Worm (Caenorhabditis elegans) whole organism, L1 larva: Measurements from ENCODE around the gene C41G11.1.

Source experiments
- F16B12.6 ChIP-seq: fragments of 150-350 bp; optimal IDR thresholded peaks from 2 replicates; lab custom pipeline; 2014; ENCODE audit warnings: missing biosample characterization, missing genetic modification characterization
- ceh-82 ChIP-seq, 3 experiments: fragments of 150-350 bp in 1 of 3; sonication (generic microtip) in 2 of 3; optimal IDR thresholded peaks; 2 replicates each; lab custom pipeline; 2014 to 2017; ENCODE audit warnings: missing biosample characterization in 3 of 3, missing genetic modification characterization in 3 of 3
- ces-1 ChIP-seq: fragments of 150-350 bp; optimal IDR thresholded peaks from 2 replicates; lab custom pipeline; 2014; ENCODE audit warnings: missing biosample characterization, missing genetic modification reagents, missing genetic modification characterization
- egl-27 ChIP-seq, 2 experiments: fragments of 150-350 bp in 1 of 2; sonication (generic microtip); optimal IDR thresholded peaks; 3 replicates each; lab custom pipeline; 2017 to 2018; ENCODE audit warnings: missing biosample characterization in 2 of 2, missing genetic modification characterization in 2 of 2, missing genetic modification reagents in 2 of 2
- elt-2 ChIP-seq: sonication (generic microtip); optimal IDR thresholded peaks from 2 replicates; lab custom pipeline; 2016; ENCODE audit warnings: missing genetic modification characterization, mild to moderate bottlenecking, inconsistent platforms, missing compliant biosample characterization, missing genetic modification reagents
- mep-1 ChIP-seq: fragments of 150-350 bp; optimal IDR thresholded peaks from 2 replicates; lab custom pipeline; 2014; ENCODE audit warnings: missing biosample characterization, missing genetic modification characterization
- ztf-4 ChIP-seq: fragments of 150-350 bp; optimal IDR thresholded peaks from 2 replicates; lab custom pipeline; 2014; ENCODE audit warnings: missing biosample characterization, missing genetic modification characterization

DNA sequence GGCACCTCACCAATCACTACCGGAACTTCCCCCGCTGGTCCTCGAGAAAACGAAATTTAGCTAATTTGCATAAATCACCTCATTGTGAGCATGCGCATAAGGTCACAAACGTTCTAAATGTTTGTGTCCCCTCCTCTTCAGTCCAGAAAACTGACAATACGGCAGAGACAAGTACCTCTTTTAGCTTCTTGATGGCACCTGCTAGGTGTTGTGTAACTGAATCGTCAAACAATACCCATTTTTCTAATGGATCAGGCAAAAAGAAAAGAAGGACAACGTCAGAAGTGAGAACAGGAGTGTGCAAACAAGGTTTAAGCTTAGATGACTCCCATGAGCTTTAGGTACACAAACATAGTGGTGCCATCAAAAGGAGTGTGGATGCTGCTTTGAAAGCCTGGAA is 20.5 kb downstream of the C41G11.1 start:
- no peak for TF ChIP-seq elt-2 (tag; lab: Kevin White, UChicago)
- no peak for TF ChIP-seq ceh-82 (tag; optimal IDR thresholded peaks at IDR 0.05; lab: Kevin White, UChicago)
- TF ChIP-seq mep-1, result no peak
- no peak for TF ChIP-seq F16B12.6 (tag; lab: Kevin White, UChicago)
- no peak for TF ChIP-seq ces-1 (GFP tag; lab: Kevin White, UChicago)
- no peak for TF ChIP-seq ztf-4 (tag; lab: Kevin White, UChicago)
- TF ChIP-seq egl-27 (tag; optimal IDR thresholded peaks at IDR 0.05; lab: Kevin White, UChicago), result no peak
